Worm (Caenorhabditis elegans): ENCODE data around the gene C52E2.3.
"Not testable (repeated sequence)": the region's sequence is repeated elsewhere in the genome, so short reads cannot be mapped to it uniquely, and the experiment has no call there.

Gene C52E2.3

ce11 chrII:1850299-1850698 is 745 bp upstream of the C52E2.3 start, which contains the start of gene fbxb-96:
TSS of gene fbxb-96 (minus strand) at chrII:1850399.
- TF ChIP-seq dao-5 (tag; optimal IDR thresholded peaks at IDR 0.05) = no peak
- no peak for TF ChIP-seq him-1 (tag; optimal IDR thresholded peaks at IDR 0.05)
- TF ChIP-seq W03F9.2 (tag; optimal IDR thresholded peaks at IDR 0.05) = no peak

ce11 chrII:1851716-1852115 is 672 bp downstream of the C52E2.3 start:
- TF ChIP-seq W03F9.2 (tag; optimal IDR thresholded peaks at IDR 0.05) = no peak
- no peak for TF ChIP-seq him-1 (tag; optimal IDR thresholded peaks at IDR 0.05)

- TF ChIP-seq W03F9.2 (tag; optimal IDR thresholded peaks at IDR 0.05) (no peak), dao-5 (tag; optimal IDR thresholded peaks at IDR 0.05) (no peak), him-1 (tag; optimal IDR thresholded peaks at IDR 0.05) (no peak)
Measured at ce11 chrII:1852503-1852902, 1.5 kb downstream of the C52E2.3 start, which contains the start of gene C52E2.2. TSS of gene C52E2.2 (plus strand) at chrII:1852803.

- TF ChIP-seq W03F9.2, dao-5, him-1 (tag; optimal IDR thresholded peaks at IDR 0.05): not testable (repeated sequence)
Measured at ce11 chrII:1854094-1854493, 3.0 kb downstream of the C52E2.3 start, which contains the start of gene fbxb-95. TSS of gene fbxb-95 (plus strand) at chrII:1854394.

- TF ChIP-seq dao-5, him-1, W03F9.2 (tag; optimal IDR thresholded peaks at IDR 0.05): not testable (repeated sequence)
Measured at ce11 chrII:1861285-1861793, 10.3 kb downstream of the C52E2.3 start, which contains the start of gene C16C4.18. TSS of gene C16C4.18 (minus strand) at chrII:1861335.

- not testable (repeated sequence) for TF ChIP-seq him-1, W03F9.2, dao-5 (tag; optimal IDR thresholded peaks at IDR 0.05)
Measured at ce11 chrII:1862334-1862733, 11.3 kb downstream of the C52E2.3 start, which contains the start of gene fbxb-98. TSS of gene fbxb-98 (plus strand) at chrII:1862634.

- no peak for TF ChIP-seq him-1 (tag; optimal IDR thresholded peaks at IDR 0.05)
- TF ChIP-seq W03F9.2 (tag; optimal IDR thresholded peaks at IDR 0.05) = no peak
- TF ChIP-seq dao-5 (tag; optimal IDR thresholded peaks at IDR 0.05) = no peak
Measured at ce11 chrII:1864278-1864677, 13.2 kb downstream of the C52E2.3 start, which contains the start of gene C16C4.17. TSS of gene C16C4.17 (plus strand) at chrII:1864578.

DNA sequence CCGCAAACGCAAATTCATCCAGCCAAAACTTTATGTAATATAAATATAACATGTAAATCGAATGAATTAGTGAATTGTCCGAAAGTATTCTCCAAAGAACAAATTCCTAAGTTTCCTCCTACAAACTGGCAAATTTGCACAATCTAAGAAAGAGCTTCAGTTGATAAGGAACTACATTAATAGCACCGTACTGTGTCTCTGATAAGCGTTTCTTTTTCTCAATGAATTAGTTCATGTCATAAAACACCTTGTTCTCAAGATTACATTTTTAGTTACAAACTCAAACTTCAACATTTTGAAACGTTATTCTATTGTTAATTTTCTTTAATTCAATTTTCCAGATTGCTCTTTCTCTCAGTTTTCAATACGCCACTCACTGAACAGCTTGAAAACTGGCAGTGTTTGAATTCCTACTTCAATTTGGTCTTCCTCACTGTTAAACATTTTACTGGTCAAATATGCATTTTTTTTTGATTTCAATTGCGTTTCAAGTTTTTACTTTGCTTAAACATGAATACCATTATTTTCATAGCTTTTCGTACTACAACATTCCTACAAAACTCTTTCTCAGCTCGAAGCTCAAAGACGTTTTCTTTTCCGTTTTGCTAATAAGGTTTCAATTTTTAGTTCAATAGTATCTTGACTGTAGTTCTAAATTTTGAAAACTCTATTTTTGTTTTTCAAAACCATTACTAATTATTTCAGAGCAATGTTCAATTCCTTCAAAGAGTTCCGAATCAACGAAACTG is 14.8 kb downstream of the C52E2.3 start, which contains the start of gene math-15:
TSS of gene math-15 (plus strand) at position 699 of the 749 bp plus-strand sequence.
- no peak for TF ChIP-seq him-1 (tag; optimal IDR thresholded peaks at IDR 0.05)
- no peak for TF ChIP-seq W03F9.2 (tag; optimal IDR thresholded peaks at IDR 0.05)
- no peak for TF ChIP-seq dao-5 (tag; optimal IDR thresholded peaks at IDR 0.05)

ce11 chrII:1869120-1869519 is 18.1 kb downstream of the C52E2.3 start, which contains the start of gene math-14:
TSS of gene math-14 (plus strand) at chrII:1869420.
- TF ChIP-seq dao-5 (tag; optimal IDR thresholded peaks at IDR 0.05) (no peak), W03F9.2 (tag; optimal IDR thresholded peaks at IDR 0.05) (no peak), him-1 (tag; optimal IDR thresholded peaks at IDR 0.05) (no peak)

- no peak for TF ChIP-seq him-1 (tag; optimal IDR thresholded peaks at IDR 0.05)
- no peak for TF ChIP-seq W03F9.2 (tag; optimal IDR thresholded peaks at IDR 0.05)
- TF ChIP-seq dao-5 (tag; optimal IDR thresholded peaks at IDR 0.05) = no peak
Measured at ce11 chrII:1870875-1871592, 20.0 kb downstream of the C52E2.3 start, which contains the start of gene math-10. TSS of gene math-10 (plus strand) at chrII:1871542.

DNA sequence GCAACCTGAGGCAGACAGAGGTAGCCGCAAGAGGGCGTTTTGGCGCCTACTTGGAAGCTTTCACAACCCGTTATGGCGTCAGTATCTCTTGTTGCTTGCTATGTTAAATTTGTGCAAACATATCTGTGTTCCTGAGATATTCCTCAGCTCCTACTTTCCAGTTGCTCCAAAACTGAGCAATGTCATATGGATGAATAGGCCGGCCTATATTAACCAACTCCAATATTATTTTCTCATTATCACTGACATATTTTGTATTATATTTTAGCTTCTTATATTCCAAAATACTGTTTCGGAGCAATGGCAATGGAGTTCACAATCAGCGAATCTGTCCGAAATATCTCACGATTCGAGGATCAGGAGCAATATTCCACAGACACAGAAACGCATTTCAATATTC is 24.6 kb downstream of the C52E2.3 start, which contains the start of gene math-13:
TSS of gene math-13 (plus strand) at position 301 of the 400 bp plus-strand sequence.
- TF ChIP-seq him-1 (tag; optimal IDR thresholded peaks at IDR 0.05) = no peak
- TF ChIP-seq dao-5 (tag; optimal IDR thresholded peaks at IDR 0.05) = no peak
- TF ChIP-seq W03F9.2 (tag; optimal IDR thresholded peaks at IDR 0.05) = no peak

DNA sequence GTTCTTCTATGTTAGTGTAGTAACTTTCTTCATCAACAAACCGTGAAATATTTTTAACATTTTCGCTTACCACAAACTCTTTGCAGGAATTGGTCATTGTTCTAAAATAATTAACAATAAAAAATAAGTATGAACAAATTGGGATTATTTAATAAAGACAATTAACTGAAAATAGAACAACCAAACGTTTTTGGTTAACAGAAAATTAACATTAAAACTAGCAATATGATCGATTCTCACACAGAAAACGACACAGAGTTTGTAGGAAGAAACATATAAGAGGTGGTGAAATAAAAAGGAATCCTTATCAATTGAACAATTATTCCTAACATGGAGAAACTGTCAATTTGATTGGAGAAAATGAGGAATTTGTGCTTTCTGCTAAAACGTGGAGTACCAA is 27.6 kb downstream of the C52E2.3 start, which contains the start of gene math-16:
TSS of gene math-16 (minus strand) at position 101 of the 400 bp plus-strand sequence.
- TF ChIP-seq dao-5 (tag; optimal IDR thresholded peaks at IDR 0.05) (no peak), W03F9.2 (tag; optimal IDR thresholded peaks at IDR 0.05) (no peak), him-1 (tag; optimal IDR thresholded peaks at IDR 0.05) (no peak)

DNA sequence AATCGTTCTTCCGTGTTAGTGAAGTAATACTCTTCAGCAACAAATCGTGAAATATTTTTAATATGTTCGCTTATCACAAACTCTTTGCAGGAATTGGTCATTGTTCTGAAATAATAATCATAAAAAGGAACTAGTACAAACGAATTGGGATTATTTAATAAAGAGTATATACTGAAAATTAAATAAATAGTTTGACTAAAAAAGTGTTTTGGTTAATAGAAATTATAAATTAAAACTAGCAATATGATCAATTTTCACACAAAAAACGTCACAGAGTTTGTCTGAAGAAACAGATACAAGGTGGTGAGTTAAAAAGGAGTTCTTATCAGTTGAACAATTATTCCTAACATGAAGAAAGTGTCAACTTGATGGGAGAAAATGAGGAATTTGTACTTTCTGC is 31.7 kb downstream of the C52E2.3 start, which contains the start of gene math-5:
TSS of gene math-5 (minus strand) at position 101 of the 400 bp plus-strand sequence.
- TF ChIP-seq dao-5 (tag; optimal IDR thresholded peaks at IDR 0.05) = no peak
